Fruit fly (Drosophila melanogaster): ENCODE results near the gene wrm2.

- TF ChIP-seq kay (GFP tag; ENCODE audit: borderline replicate concordance) (no peak), Crg-1 (GFP tag; optimal IDR thresholded peaks at IDR 0.05) (no peak), pad (GFP tag; optimal IDR thresholded peaks at IDR 0.05) (no peak), cnc (optimal IDR thresholded peaks at IDR 0.05) (no peak), toe (GFP tag; optimal IDR thresholded peaks at IDR 0.05) (no peak), Mnt (GFP tag; optimal IDR thresholded peaks at IDR 0.05) (no peak), bab1 (GFP tag; optimal IDR thresholded peaks at IDR 0.05) (no peak), CG12768 (GFP tag; optimal IDR thresholded peaks at IDR 0.05) (no peak), tj (GFP tag; optimal IDR thresholded peaks at IDR 0.05) (no peak), CG5204 (GFP tag; optimal IDR thresholded peaks at IDR 0.05) (no peak), CG7101 (tag; optimal IDR thresholded peaks at IDR 0.05) (no peak)
Observed at dm6 chr3L:7380395-7380794, 45.4 kb upstream of the wrm2 start.

Data from whole organism, adult.